Worm (Caenorhabditis elegans) whole organism, late embryonic: Measurements from ENCODE around the gene pab-2.

Experiments used
- F13H6.1 ChIP-seq: sonication (generic microtip); optimal IDR thresholded peaks from 2 replicates; lab custom pipeline; 2016; ENCODE audit warnings: missing genetic modification characterization, missing compliant biosample characterization
- Y22D7AL.16 ChIP-seq: sonication (generic microtip); optimal IDR thresholded peaks from 2 replicates; lab custom pipeline; 2016; ENCODE audit warnings: missing genetic modification characterization, missing compliant biosample characterization
- ahr-1 ChIP-seq: sonication (generic microtip); optimal IDR thresholded peaks from 2 replicates; lab custom pipeline; 2016; ENCODE audit warnings: missing genetic modification characterization, missing compliant biosample characterization
- ceh-18 ChIP-seq: sonication (generic microtip); optimal IDR thresholded peaks from 2 replicates; lab custom pipeline; 2016; ENCODE audit warnings: missing genetic modification characterization, missing compliant biosample characterization
- ceh-2 ChIP-seq: sonication (generic microtip); optimal IDR thresholded peaks from 2 replicates; lab custom pipeline; 2016; ENCODE audit warnings: missing genotype, missing genetic modification characterization, missing compliant biosample characterization
- ceh-24 ChIP-seq: sonication (generic microtip); optimal IDR thresholded peaks from 2 replicates; lab custom pipeline; 2016; ENCODE audit warnings: mild to moderate bottlenecking, missing genetic modification characterization, missing compliant biosample characterization
- ceh-34 ChIP-seq: sonication (generic microtip); optimal IDR thresholded peaks from 2 replicates; lab custom pipeline; 2016; ENCODE audit warnings: mild to moderate bottlenecking, missing genetic modification characterization, missing compliant biosample characterization
- ceh-45 ChIP-seq: fragments of 200-800 bp; sonication (Bioruptor generic); IDR thresholded peaks from 2 replicates; pipeline ENCODE4 v1.3.6; 2022; ENCODE audit warnings: missing genetic modification reagents, missing genetic modification characterization, missing compliant biosample characterization
- ceh-48 ChIP-seq: sonication (generic microtip); optimal IDR thresholded peaks from 2 replicates; lab custom pipeline; 2016; ENCODE audit warnings: missing genetic modification characterization, inconsistent platforms, missing compliant biosample characterization
- ceh-6 ChIP-seq: fragments of 200-800 bp; sonication (Bioruptor generic); optimal IDR thresholded peaks from 2 replicates; lab custom pipeline; 2018; ENCODE audit warnings: mild to moderate bottlenecking, missing genetic modification characterization, missing compliant biosample characterization
- ceh-9 ChIP-seq: sonication (generic microtip); optimal IDR thresholded peaks from 2 replicates; lab custom pipeline; 2016; ENCODE audit warnings: mild to moderate bottlenecking, missing genetic modification characterization, inconsistent platforms, missing compliant biosample characterization
- dmd-4 ChIP-seq: sonication (generic microtip); optimal IDR thresholded peaks from 2 replicates; lab custom pipeline; 2016; ENCODE audit warnings: borderline replicate concordance, missing genetic modification characterization, missing compliant biosample characterization
- dve-1 ChIP-seq: sonication (generic microtip); optimal IDR thresholded peaks from 2 replicates; lab custom pipeline; 2017; ENCODE audit warnings: antibody characterized with exemption, mild to moderate bottlenecking, missing genetic modification characterization, missing compliant biosample characterization
- ets-4 ChIP-seq: sonication (generic microtip); optimal IDR thresholded peaks from 2 replicates; lab custom pipeline; 2016; ENCODE audit warnings: missing genetic modification characterization, missing compliant biosample characterization
- eyg-1 ChIP-seq: sonication (generic microtip); optimal IDR thresholded peaks from 2 replicates; lab custom pipeline; 2016; ENCODE audit warnings: missing genotype, missing genetic modification characterization, missing compliant biosample characterization
- fkh-6 ChIP-seq: sonication (generic microtip); optimal IDR thresholded peaks from 2 replicates; lab custom pipeline; 2016; ENCODE audit warnings: missing genetic modification characterization, missing compliant biosample characterization
- gmeb-2 ChIP-seq: sonication (generic microtip); optimal IDR thresholded peaks from 2 replicates; lab custom pipeline; 2016; ENCODE audit warnings: missing genetic modification characterization, inconsistent platforms, missing compliant biosample characterization
- hlh-15 ChIP-seq: sonication (generic microtip); optimal IDR thresholded peaks from 2 replicates; lab custom pipeline; 2016; ENCODE audit warnings: missing genetic modification characterization, missing compliant biosample characterization
- hlh-30 ChIP-seq: sonication (generic microtip); optimal IDR thresholded peaks from 2 replicates; lab custom pipeline; 2017; ENCODE audit warnings: antibody characterized with exemption, missing genetic modification characterization, missing compliant biosample characterization; ENCODE audit not compliant: insufficient read depth
- hlh-6 ChIP-seq: sonication (generic microtip); optimal IDR thresholded peaks from 2 replicates; lab custom pipeline; 2016; ENCODE audit warnings: missing genotype, missing genetic modification characterization, missing compliant biosample characterization
- hlh-8 ChIP-seq: sonication (generic microtip); optimal IDR thresholded peaks from 2 replicates; lab custom pipeline; 2016; ENCODE audit warnings: missing genotype, missing genetic modification characterization, missing compliant biosample characterization
- lin-11 ChIP-seq: fragments of 200-800 bp; sonication (Bioruptor generic); optimal IDR thresholded peaks from 2 replicates; lab custom pipeline; 2018; ENCODE audit warnings: mild to moderate bottlenecking, missing genetic modification characterization, missing compliant biosample characterization
- madf-2 ChIP-seq: sonication (generic microtip); optimal IDR thresholded peaks from 2 replicates; lab custom pipeline; 2017; ENCODE audit warnings: missing genetic modification characterization, missing compliant biosample characterization
- mec-3 ChIP-seq: sonication (generic microtip); optimal IDR thresholded peaks from 2 replicates; lab custom pipeline; 2016; ENCODE audit warnings: borderline replicate concordance, missing genetic modification characterization, missing compliant biosample characterization
- odd-2 ChIP-seq: sonication (generic microtip); optimal IDR thresholded peaks from 2 replicates; lab custom pipeline; 2017; ENCODE audit warnings: antibody characterized with exemption, mild to moderate bottlenecking, missing genetic modification characterization, missing compliant biosample characterization
- pros-1 ChIP-seq: fragments of 150-350 bp; optimal IDR thresholded peaks from 2 replicates; lab custom pipeline; 2014; ENCODE audit warnings: missing biosample characterization, missing genetic modification reagents, missing genetic modification characterization
- sox-2 ChIP-seq: fragments of 200-800 bp; sonication (Bioruptor generic); IDR thresholded peaks from 2 replicates; pipeline ENCODE4 v1.3.6; 2022; ENCODE audit warnings: missing genetic modification reagents, missing genetic modification characterization, missing compliant biosample characterization
- syd-9 ChIP-seq: sonication (generic microtip); optimal IDR thresholded peaks from 2 replicates; lab custom pipeline; 2016; ENCODE audit warnings: mild to moderate bottlenecking, missing genetic modification characterization, moderate library complexity, missing compliant biosample characterization
- tbx-2 ChIP-seq: sonication (generic microtip); optimal IDR thresholded peaks from 2 replicates; lab custom pipeline; 2016; ENCODE audit warnings: missing genetic modification characterization, missing compliant biosample characterization
- tbx-7 ChIP-seq: sonication (generic microtip); optimal IDR thresholded peaks from 2 replicates; lab custom pipeline; 2016; ENCODE audit warnings: missing genotype, missing genetic modification characterization, missing compliant biosample characterization
- ttx-3 ChIP-seq: sonication (generic microtip); optimal IDR thresholded peaks from 2 replicates; lab custom pipeline; 2016; ENCODE audit warnings: missing genetic modification reagents, missing genetic modification characterization, missing compliant biosample characterization
- unc-42 ChIP-seq: sonication (generic microtip); optimal IDR thresholded peaks from 2 replicates; lab custom pipeline; 2016; ENCODE audit warnings: missing genotype, missing genetic modification characterization, missing compliant biosample characterization
- unc-86 ChIP-seq: sonication (generic microtip); optimal IDR thresholded peaks from 2 replicates; lab custom pipeline; 2016; ENCODE audit warnings: missing genetic modification characterization, missing compliant biosample characterization

pab-2 gene

ce11 chrX:13527347-13528092, at the start of gene pab-2 (continued):
- peak; percentile 21 for TF ChIP-seq madf-2 (tag; lab: Kevin White, UChicago)
- TF ChIP-seq syd-9 = peak; percentile 45
- peak; percentile 8 for TF ChIP-seq lin-11

ce11 chrX:13574029-13574428, 46.8 kb upstream of the pab-2 start:
- TF ChIP-seq tbx-2 (no peak), fkh-6 (no peak), ceh-9 (no peak), unc-86 (tag; lab: Kevin White, UChicago) (no peak), ceh-24 (no peak), lin-11 (no peak), hlh-30 (no peak)

- TF ChIP-seq hlh-15 = no peak
- TF ChIP-seq Y22D7AL.16 = no peak
- no peak for TF ChIP-seq dmd-4 (tag; lab: Kevin White, UChicago)
- no peak for TF ChIP-seq hlh-8
- TF ChIP-seq odd-2 (tag; lab: Kevin White, UChicago) = no peak
- no peak for TF ChIP-seq ahr-1 (tag; lab: Kevin White, UChicago)
- TF ChIP-seq ceh-9 = no peak
- no peak for TF ChIP-seq ets-4 (tag; lab: Kevin White, UChicago)
- TF ChIP-seq F13H6.1 (tag; lab: Kevin White, UChicago) = no peak
- no peak for TF ChIP-seq dve-1 (tag; lab: Kevin White, UChicago)
- TF ChIP-seq ceh-2 (tag; lab: Kevin White, UChicago) = no peak
- TF ChIP-seq ceh-45 = no peak
These were observed 42.6 kb upstream of the pab-2 start, which contains the start of gene R01E6.7 for ce11 chrX:13569854-13570253. Gene R01E6.7, minus strand, starts transcription at chrX:13569954.

ce11 chrX:13566436-13566835, 39.2 kb upstream of the pab-2 start, which contains the start of gene R01E6.2:
Gene R01E6.2, minus strand, starts transcription at chrX:13566536.
- TF ChIP-seq unc-86 (tag; lab: Kevin White, UChicago) (no peak), gmeb-2 (no peak), tbx-7 (tag; lab: Kevin White, UChicago) (no peak), lin-11 (no peak), sox-2 (GFP tag; lab: Robert Waterston, UW) (no peak), hlh-6 (tag; lab: Kevin White, UChicago) (no peak), ceh-48 (tag; lab: Kevin White, UChicago) (no peak), dmd-4 (tag; lab: Kevin White, UChicago) (no peak), ceh-9 (no peak), ceh-34 (tag; lab: Kevin White, UChicago) (no peak), ceh-24 (no peak), dve-1 (tag; lab: Kevin White, UChicago) (no peak), ceh-2 (tag; lab: Kevin White, UChicago) (no peak), Y22D7AL.16 (no peak), tbx-2 (no peak), ttx-3 (tag; lab: Kevin White, UChicago) (no peak), pros-1 (no peak), mec-3 (no peak), ceh-6 (GFP tag; lab: Kevin White, UChicago) (no peak)

- TF ChIP-seq eyg-1 (tag; lab: Kevin White, UChicago) (no peak), ceh-18 (tag; lab: Kevin White, UChicago) (peak; percentile 16)
These were observed 34.7 kb upstream of the pab-2 start for ce11 chrX:13561954-13562353.

- TF ChIP-seq unc-42 = no peak
- peak; percentile 41 for TF ChIP-seq ceh-34 (tag; lab: Kevin White, UChicago)
- TF ChIP-seq ceh-18 (tag; lab: Kevin White, UChicago) = peak; percentile 1
These were observed 31.5 kb upstream of the pab-2 start for ce11 chrX:13558667-13559066.
